Worm (Caenorhabditis elegans) whole organism, L2 larva: ENCODE measurements around the gene brf-1.
A peak's percentile ranks its signal among the peaks of the same experiment; 100 is the strongest.

Source experiments
- C34F6.9 ChIP-seq: fragments of 150-350 bp; optimal IDR thresholded peaks from 2 replicates; lab custom pipeline; 2014; ENCODE audit warnings: missing biosample characterization, missing genetic modification characterization
- F13H6.1 ChIP-seq: sonication (generic microtip); optimal IDR thresholded peaks from 2 replicates; lab custom pipeline; 2016; ENCODE audit warnings: missing genetic modification characterization, missing compliant biosample characterization
- R02D3.7 ChIP-seq: fragments of 150-350 bp; optimal IDR thresholded peaks from 2 replicates; lab custom pipeline; 2014; ENCODE audit warnings: missing biosample characterization, missing genetic modification characterization
- ama-1 ChIP-seq: fragments of 150-350 bp; optimal IDR thresholded peaks from 2 replicates; lab custom pipeline; 2018; ENCODE audit warnings: inconsistent platforms
- blmp-1 ChIP-seq: sonication (generic microtip); optimal IDR thresholded peaks from 2 replicates; lab custom pipeline; 2017; ENCODE audit warnings: missing genetic modification characterization, mild to moderate bottlenecking, missing compliant biosample characterization, antibody characterized with exemption, moderate library complexity; ENCODE audit not compliant: insufficient read depth
- crh-2 ChIP-seq: sonication (generic microtip); optimal IDR thresholded peaks from 2 replicates; lab custom pipeline; 2017; ENCODE audit warnings: missing biosample characterization, missing genetic modification characterization
- elt-3 ChIP-seq: sonication (generic microtip); optimal IDR thresholded peaks from 2 replicates; lab custom pipeline; 2017; ENCODE audit warnings: missing biosample characterization, missing genetic modification characterization
- gmeb-1 ChIP-seq: fragments of 150-350 bp; optimal IDR thresholded peaks from 2 replicates; lab custom pipeline; 2014; ENCODE audit warnings: missing biosample characterization, missing genetic modification characterization
- lin-11 ChIP-seq: fragments of 150-350 bp; sonication (generic microtip); optimal IDR thresholded peaks from 2 replicates; lab custom pipeline; 2014; ENCODE audit warnings: missing biosample characterization, missing genetic modification characterization, inconsistent platforms, mixed read lengths
- lin-13 ChIP-seq: fragments of 150-350 bp; optimal IDR thresholded peaks from 2 replicates; lab custom pipeline; 2014; ENCODE audit warnings: missing biosample characterization, missing genetic modification reagents, missing genetic modification characterization
- lsy-2 ChIP-seq, 2 experiments: fragments of 150-350 bp in 1 of 2; sonication (generic microtip) in 1 of 2; optimal IDR thresholded peaks; 2 replicates each; lab custom pipeline; 2014 to 2017; ENCODE audit warnings: missing biosample characterization in 2 of 2, missing genetic modification characterization in 2 of 2
- mab-5 ChIP-seq: fragments of 150-350 bp; optimal IDR thresholded peaks from 2 replicates; lab custom pipeline; 2014; ENCODE audit warnings: missing biosample characterization, missing genetic modification characterization
- mbf-1 ChIP-seq: sonication (generic microtip); optimal IDR thresholded peaks from 2 replicates; lab custom pipeline; 2017; ENCODE audit warnings: missing biosample characterization, missing genetic modification characterization
- nhr-129 ChIP-seq: fragments of 150-350 bp; optimal IDR thresholded peaks from 2 replicates; lab custom pipeline; 2014; ENCODE audit warnings: missing biosample characterization, missing genetic modification characterization
- nhr-25 ChIP-seq: fragments of 150-350 bp; sonication (generic microtip); optimal IDR thresholded peaks from 3 replicates; lab custom pipeline; 2014; ENCODE audit warnings: missing biosample characterization, missing genetic modification characterization
- peb-1 ChIP-seq: fragments of 150-350 bp; optimal IDR thresholded peaks from 2 replicates; lab custom pipeline; 2014; ENCODE audit warnings: missing biosample characterization, missing genetic modification characterization
- skn-1 ChIP-seq: sonication (generic microtip); optimal IDR thresholded peaks from 2 replicates; lab custom pipeline; 2017; ENCODE audit warnings: missing biosample characterization, missing genetic modification characterization
- unc-55 ChIP-seq: fragments of 150-350 bp; sonication (generic microtip); optimal IDR thresholded peaks from 3 replicates; lab custom pipeline; 2014; ENCODE audit warnings: missing biosample characterization, missing genetic modification reagents, missing genetic modification characterization
- zag-1 ChIP-seq: fragments of 150-350 bp; optimal IDR thresholded peaks from 2 replicates; lab custom pipeline; 2014; ENCODE audit warnings: missing biosample characterization, missing genetic modification characterization

brf-1 gene

DNA sequence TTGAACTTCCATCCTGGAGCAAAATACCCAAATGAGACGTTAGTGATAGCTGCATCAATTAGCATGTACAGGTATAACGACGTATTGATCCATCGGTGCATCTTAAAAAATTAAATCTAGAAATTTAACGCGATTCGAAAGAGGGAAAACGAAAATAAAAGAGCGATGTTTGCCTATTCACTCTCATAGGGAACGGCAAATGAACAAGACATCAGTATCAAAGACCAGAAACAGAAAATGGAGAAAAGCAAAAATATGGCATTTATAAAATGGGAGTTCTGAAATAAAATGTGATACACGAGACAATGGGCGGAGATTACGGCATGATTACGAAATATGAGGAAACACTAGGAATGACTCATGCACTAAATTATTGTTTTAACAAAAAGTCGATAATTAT, 50.7 kb downstream of the brf-1 start, which contains the start of gene haf-2:
Gene haf-2 (minus strand): TSS at position 101 of the 400 bp plus-strand sequence.
- no peak for TF ChIP-seq ama-1 (lab: Kevin White, UChicago)
- TF ChIP-seq elt-3 = no peak
- no peak for TF ChIP-seq nhr-129
- no peak for TF ChIP-seq skn-1 (tag; lab: Kevin White, UChicago)
- no peak for TF ChIP-seq peb-1
- no peak for TF ChIP-seq blmp-1
- TF ChIP-seq lin-13 (GFP tag; lab: Kevin White, UChicago) = no peak
- no peak for TF ChIP-seq nhr-25
- no peak for TF ChIP-seq lsy-2 (tag; optimal IDR thresholded peaks at IDR 0.05; lab: Kevin White, UChicago)
- TF ChIP-seq lin-11 = no peak
- no peak for TF ChIP-seq mab-5 (tag; lab: Kevin White, UChicago)
- TF ChIP-seq C34F6.9 = no peak
- no peak for TF ChIP-seq mbf-1 (tag; lab: Kevin White, UChicago)
- no peak for TF ChIP-seq zag-1 (tag; lab: Kevin White, UChicago)
- TF ChIP-seq F13H6.1 (tag; lab: Kevin White, UChicago) = no peak
- no peak for TF ChIP-seq gmeb-1
- no peak for TF ChIP-seq crh-2 (tag; lab: Kevin White, UChicago)

DNA sequence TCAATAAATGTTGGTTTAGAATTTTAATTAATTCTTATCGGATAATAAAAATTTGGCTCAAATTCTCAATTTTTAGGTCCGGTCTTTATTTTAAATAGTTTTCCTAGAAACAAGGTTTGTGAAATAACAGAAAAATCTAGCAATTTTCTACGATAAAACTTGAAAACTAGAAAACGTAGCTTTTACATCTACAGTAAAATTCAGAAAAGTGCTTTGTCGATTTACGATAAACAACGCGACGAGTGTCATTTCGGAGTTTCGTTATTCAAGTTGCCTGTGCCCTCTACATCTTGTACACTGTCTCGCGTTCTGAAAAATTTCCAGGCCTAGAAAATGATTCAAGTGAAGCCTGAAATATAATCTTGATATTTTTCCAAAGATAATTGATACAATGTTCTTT, 51.1 kb downstream of the brf-1 start:
- TF ChIP-seq lin-13 (GFP tag; lab: Kevin White, UChicago) = no peak
- TF ChIP-seq C34F6.9 = peak; percentile 36
- TF ChIP-seq R02D3.7 (tag; lab: Kevin White, UChicago) = peak; percentile 66
- TF ChIP-seq unc-55 = peak; percentile 58
- peak in 1 of 2 experiments; percentile 60 for TF ChIP-seq lsy-2 (tag; optimal IDR thresholded peaks at IDR 0.05; lab: Kevin White, UChicago)

DNA sequence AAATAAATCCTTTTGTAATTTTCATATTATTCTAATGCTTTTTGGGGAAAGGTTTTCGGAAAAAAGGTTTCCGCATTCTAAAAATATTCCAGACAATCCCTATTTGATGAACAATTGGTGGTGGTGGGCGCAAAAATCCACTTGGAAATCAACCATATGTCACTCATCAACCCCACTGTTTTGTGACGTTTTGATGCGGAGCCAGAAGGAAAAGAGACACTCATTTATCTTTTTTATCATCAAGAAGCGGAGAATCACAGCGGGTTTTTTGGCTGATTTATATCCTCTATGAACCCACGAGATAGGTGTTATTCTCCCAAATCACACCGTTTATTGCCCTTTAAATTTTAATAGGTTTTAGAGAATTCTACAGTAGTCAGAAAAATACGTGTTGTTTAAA, 51.5 kb downstream of the brf-1 start:
- TF ChIP-seq F13H6.1 (tag; lab: Kevin White, UChicago) = no peak
